Fruit fly (Drosophila melanogaster): Measurements from ENCODE around the gene CG3281.
A peak's percentile ranks its signal among the peaks of the same experiment; 100 is the strongest.

The CG3281 gene

dm6 chr3R:11948903-11949358 lies 13.7 kb downstream of the CG3281 start, which contains the start of gene Cad87A (continued):
- TF ChIP-seq sim (GFP tag; IDR thresholded peaks at IDR 0.05) (no peak), CG3995 (GFP tag; optimal IDR thresholded peaks at IDR 0.05) (no peak), CG18011 (GFP tag; optimal IDR thresholded peaks at IDR 0.05) (no peak), H15 (GFP tag; IDR thresholded peaks at IDR 0.05) (no peak), CG6765 (GFP tag; optimal IDR thresholded peaks at IDR 0.05) (no peak), dpn (GFP tag; optimal IDR thresholded peaks at IDR 0.05) (peak in 1 of 2 experiments; percentile 5), Awh (GFP tag; IDR thresholded peaks at IDR 0.05) (no peak), CG8290 (GFP tag; optimal IDR thresholded peaks at IDR 0.05) (no peak), CG8290 (tag; optimal IDR thresholded peaks at IDR 0.05) (peak in 1 of 2 experiments; percentile 65), D (optimal IDR thresholded peaks at IDR 0.05) (no peak), D (GFP tag; optimal IDR thresholded peaks at IDR 0.05) (no peak), tx (GFP tag; optimal IDR thresholded peaks at IDR 0.05) (no peak), CG6254 (GFP tag; optimal IDR thresholded peaks at IDR 0.05) (no peak), stc (GFP tag; IDR thresholded peaks at IDR 0.05) (no peak), CG3847 (GFP tag; IDR thresholded peaks at IDR 0.05) (no peak), CHES-1-like (GFP tag; optimal IDR thresholded peaks at IDR 0.05) (peak; percentile 54), nerfin-1 (tag; optimal IDR thresholded peaks at IDR 0.05) (peak; percentile 65), CG1529 (GFP tag; optimal IDR thresholded peaks at IDR 0.05) (no peak), CG34376 (GFP tag; optimal IDR thresholded peaks at IDR 0.05) (peak; percentile 62), CG11398 (GFP tag; optimal IDR thresholded peaks at IDR 0.05) (no peak), pros (GFP tag; optimal IDR thresholded peaks at IDR 0.05) (peak; percentile 52), CG6683 (GFP tag; optimal IDR thresholded peaks at IDR 0.05) (no peak), Gsc (GFP tag; IDR thresholded peaks at IDR 0.05) (no peak), shn (GFP tag; optimal IDR thresholded peaks at IDR 0.05) (no peak), chinmo (GFP tag; IDR thresholded peaks at IDR 0.05; ENCODE audit: partially characterized antibody) (no peak), CG12769 (tag; optimal IDR thresholded peaks at IDR 0.05) (peak; percentile 52), Rx (GFP tag; IDR thresholded peaks at IDR 0.05) (no peak), Camta (GFP tag; optimal IDR thresholded peaks at IDR 0.05) (peak; percentile 7), nom (GFP tag; optimal IDR thresholded peaks at IDR 0.05) (peak; percentile 77), CG4404 (GFP tag; IDR thresholded peaks at IDR 0.05) (no peak), CG8281 (tag; optimal IDR thresholded peaks at IDR 0.05) (peak; percentile 7), ATbp (GFP tag; optimal IDR thresholded peaks at IDR 0.05) (peak; percentile 59), dm (GFP tag; optimal IDR thresholded peaks at IDR 0.05) (no peak), Xrp1 (GFP tag; IDR thresholded peaks at IDR 0.05) (no peak), CG7745 (tag; optimal IDR thresholded peaks at IDR 0.05) (peak; percentile 38), GATAe (GFP tag; conservative IDR thresholded peaks at IDR 0.05) (no peak), CG15011 (GFP tag; optimal IDR thresholded peaks at IDR 0.05) (no peak), Max (GFP tag; optimal IDR thresholded peaks at IDR 0.05) (peak; percentile 53), eyg (GFP tag; optimal IDR thresholded peaks at IDR 0.05) (no peak), CG10209 (GFP tag; optimal IDR thresholded peaks at IDR 0.05) (no peak), Trl (optimal IDR thresholded peaks at IDR 0.05) (peak; percentile 41 to 62), Trl (GFP tag; optimal IDR thresholded peaks at IDR 0.05) (peak; percentile 59), psq (GFP tag; optimal IDR thresholded peaks at IDR 0.05) (no peak), CG2129 (GFP tag; IDR thresholded peaks at IDR 0.05; ENCODE audit: partially characterized antibody) (no peak), ftz-f1 (GFP tag; optimal IDR thresholded peaks at IDR 0.05) (peak; percentile 60), trem (tag; optimal IDR thresholded peaks at IDR 0.05) (peak; percentile 36), Eip74EF (GFP tag; optimal IDR thresholded peaks at IDR 0.05) (peak in 1 of 2 experiments; percentile 69), p53 (GFP tag; optimal IDR thresholded peaks at IDR 0.05) (peak; percentile 57), scrt (GFP tag; optimal IDR thresholded peaks at IDR 0.05) (peak; percentile 99), emc (GFP tag; optimal IDR thresholded peaks at IDR 0.05) (no peak), Blimp-1 (GFP tag; optimal IDR thresholded peaks at IDR 0.05) (no peak), vnd (GFP tag; IDR thresholded peaks at IDR 0.05; ENCODE audit: partially characterized antibody) (no peak)
